Worm (Caenorhabditis elegans) whole organism, L4 larva: Measurements from ENCODE around the gene spp-27.

Experiments used
- F26F4.8 ChIP-seq: fragments of 200-800 bp; sonication (Bioruptor generic); conservative IDR thresholded peaks from 2 replicates; pipeline ENCODE4 v1.3.6; 2022; ENCODE audit warnings: missing genetic modification characterization, missing compliant biosample characterization
- F44E2.7 ChIP-seq: fragments of 200-800 bp; sonication (Bioruptor generic); IDR thresholded peaks from 2 replicates; pipeline ENCODE4 v2.1.2; 2022; ENCODE audit warnings: missing genetic modification characterization, missing compliant biosample characterization
- R02D3.7 ChIP-seq: fragments of 150-350 bp; sonication (generic microtip); optimal IDR thresholded peaks from 3 replicates; lab custom pipeline; 2014; ENCODE audit warnings: missing biosample characterization, missing genetic modification characterization
- T26A8.4 ChIP-seq: fragments of 200-800 bp; sonication (Bioruptor generic); IDR thresholded peaks from 2 replicates; pipeline ENCODE4 v1.3.6; 2022; ENCODE audit warnings: missing genetic modification characterization, missing compliant biosample characterization
- ZK546.5 ChIP-seq, 2 experiments: sonication (generic microtip); optimal IDR thresholded peaks; 2 replicates each; lab custom pipeline; 2017; ENCODE audit warnings: missing biosample characterization in 2 of 2, missing genetic modification characterization in 2 of 2
- aha-1 ChIP-seq: fragments of 150-350 bp; peaks from one replicate; lab custom pipeline; 2014; ENCODE audit warnings: missing biosample characterization, missing genetic modification characterization
- aly-2 ChIP-seq: sonication (generic microtip); optimal IDR thresholded peaks from 2 replicates; lab custom pipeline; 2018; ENCODE audit warnings: missing biosample characterization, missing genetic modification characterization
- arid-1 ChIP-seq: fragments of 200-800 bp; sonication (Bioruptor generic); conservative IDR thresholded peaks from 2 replicates; pipeline ENCODE4 v1.3.6; 2022; ENCODE audit warnings: missing genetic modification reagents, missing genetic modification characterization, missing compliant biosample characterization
- ceh-20 ChIP-seq: fragments of 200-800 bp; sonication (Bioruptor generic); IDR thresholded peaks from 2 replicates; pipeline ENCODE4 v1.3.6; 2022; ENCODE audit warnings: missing genetic modification reagents, missing genetic modification characterization, missing compliant biosample characterization
- ceh-28 ChIP-seq: fragments of 150-350 bp; optimal IDR thresholded peaks from 2 replicates; lab custom pipeline; 2014; ENCODE audit warnings: missing biosample characterization, missing genetic modification reagents, missing genetic modification characterization
- ceh-32 ChIP-seq: sonication (generic microtip); optimal IDR thresholded peaks from 2 replicates; lab custom pipeline; 2016; ENCODE audit warnings: mild to moderate bottlenecking, missing genetic modification characterization, missing compliant biosample characterization; ENCODE audit not compliant: poor library complexity
- ceh-44 ChIP-seq: fragments of 200-800 bp; sonication (Bioruptor generic); IDR thresholded peaks from 2 replicates; pipeline ENCODE4 v1.3.6; 2022; ENCODE audit warnings: missing genetic modification reagents, missing genetic modification characterization, missing compliant biosample characterization
- ces-1 ChIP-seq: fragments of 150-350 bp; sonication (generic microtip); optimal IDR thresholded peaks from 4 replicates; lab custom pipeline; 2014; ENCODE audit warnings: missing biosample characterization, missing genetic modification reagents, missing genetic modification characterization
- ctbp-1 ChIP-seq: fragments of 200-800 bp; sonication (Bioruptor generic); IDR thresholded peaks from 2 replicates; pipeline ENCODE4 v1.3.6; 2022; ENCODE audit warnings: missing genetic modification reagents, missing genetic modification characterization, missing compliant biosample characterization
- daf-19 ChIP-seq: fragments of 200-800 bp; sonication (Bioruptor generic); conservative IDR thresholded peaks from 2 replicates; pipeline ENCODE4 v1.3.6; 2022; ENCODE audit warnings: missing genetic modification characterization, missing compliant biosample characterization
- dmd-9 ChIP-seq: fragments of 200-800 bp; sonication (Bioruptor generic); IDR thresholded peaks from 2 replicates; pipeline ENCODE4 v1.3.6; 2022; ENCODE audit warnings: missing genetic modification reagents, missing genetic modification characterization, missing compliant biosample characterization
- dpl-1 ChIP-seq: fragments of 150-350 bp; optimal IDR thresholded peaks from 2 replicates; lab custom pipeline; 2014; ENCODE audit warnings: missing biosample characterization, missing genetic modification reagents, missing genetic modification characterization
- duxl-1 ChIP-seq: sonication (generic microtip); optimal IDR thresholded peaks from 2 replicates; lab custom pipeline; 2016; ENCODE audit warnings: mild to moderate bottlenecking, missing genetic modification characterization, moderate library complexity, missing compliant biosample characterization; ENCODE audit not compliant: poor library complexity
- dve-1 ChIP-seq: sonication (generic microtip); optimal IDR thresholded peaks from 2 replicates; lab custom pipeline; 2017; ENCODE audit warnings: antibody characterized with exemption, mild to moderate bottlenecking, missing genetic modification characterization, missing compliant biosample characterization; ENCODE audit not compliant: insufficient read depth
- egl-27 ChIP-seq: sonication (generic microtip); optimal IDR thresholded peaks from 3 replicates; lab custom pipeline; 2017; ENCODE audit warnings: missing biosample characterization, missing genetic modification reagents, missing genetic modification characterization
- fos-1 ChIP-seq: fragments of 150-350 bp; optimal IDR thresholded peaks from 2 replicates; lab custom pipeline; 2014; ENCODE audit warnings: missing biosample characterization, missing genetic modification characterization
- hif-1 ChIP-seq, 2 experiments: sonication (generic microtip); optimal IDR thresholded peaks; 2 replicates each; lab custom pipeline; 2016 to 2017; ENCODE audit warnings: missing compliant biosample characterization in 2 of 2, missing genetic modification characterization in 2 of 2, missing genetic modification reagents in 2 of 2, missing genotype in 2 of 2, mild to moderate bottlenecking in 1 of 2
- hlh-30 ChIP-seq: sonication (generic microtip); optimal IDR thresholded peaks from 2 replicates; lab custom pipeline; 2017; ENCODE audit warnings: antibody characterized with exemption, mild to moderate bottlenecking, missing genetic modification characterization, missing compliant biosample characterization; ENCODE audit not compliant: insufficient read depth
- lim-7 ChIP-seq: fragments of 200-800 bp; sonication (Bioruptor generic); IDR thresholded peaks from 2 replicates; pipeline ENCODE4 v1.3.6; 2022; ENCODE audit warnings: missing genetic modification characterization, missing compliant biosample characterization
- lin-1 ChIP-seq: fragments of 200-800 bp; sonication (Bioruptor generic); IDR thresholded peaks from 2 replicates; pipeline ENCODE4 v1.3.6; 2022; ENCODE audit warnings: missing genetic modification reagents, missing genetic modification characterization, missing compliant biosample characterization
- lin-29 ChIP-seq: fragments of 200-800 bp; sonication (Bioruptor generic); IDR thresholded peaks from 2 replicates; pipeline ENCODE4 v1.3.6; 2022; ENCODE audit warnings: missing genetic modification reagents, missing genetic modification characterization, missing compliant biosample characterization
- madf-5 ChIP-seq, 2 experiments: fragments of 200-800 bp; sonication (Bioruptor generic); IDR thresholded peaks; 2 replicates each; pipeline ENCODE4 v1.3.6; 2022; ENCODE audit warnings: missing compliant biosample characterization in 2 of 2, missing genetic modification characterization in 2 of 2
- madf-9 ChIP-seq: fragments of 200-800 bp; sonication (Bioruptor generic); conservative IDR thresholded peaks from 2 replicates; pipeline ENCODE4 v1.3.6; 2022; ENCODE audit warnings: missing genetic modification reagents, missing genetic modification characterization, missing compliant biosample characterization
- mxl-2 ChIP-seq: fragments of 200-800 bp; sonication (Bioruptor generic); conservative IDR thresholded peaks from 2 replicates; pipeline ENCODE4 v1.3.6; 2022; ENCODE audit warnings: missing genetic modification reagents, missing genetic modification characterization, missing compliant biosample characterization
- nhr-11 ChIP-seq: fragments of 150-350 bp; optimal IDR thresholded peaks from 2 replicates; lab custom pipeline; 2014; ENCODE audit warnings: missing biosample characterization, missing genetic modification characterization
- nhr-111 ChIP-seq: fragments of 200-800 bp; sonication (Bioruptor generic); optimal IDR thresholded peaks from 2 replicates; lab custom pipeline; 2018; ENCODE audit warnings: mild to moderate bottlenecking, missing genetic modification characterization, missing compliant biosample characterization
- nhr-25 ChIP-seq: sonication (generic microtip); optimal IDR thresholded peaks from 2 replicates; lab custom pipeline; 2017; ENCODE audit warnings: missing genetic modification characterization, mild to moderate bottlenecking, missing compliant biosample characterization, antibody characterized with exemption, moderate library complexity, borderline replicate concordance; ENCODE audit not compliant: insufficient read depth
- nhr-28 ChIP-seq: fragments of 150-350 bp; optimal IDR thresholded peaks from 2 replicates; lab custom pipeline; 2014; ENCODE audit warnings: missing biosample characterization, missing genetic modification characterization
- nhr-41 ChIP-seq: fragments of 200-800 bp; sonication (Bioruptor generic); IDR thresholded peaks from 2 replicates; pipeline ENCODE4 v1.3.6; 2022; ENCODE audit warnings: missing genetic modification reagents, missing genetic modification characterization, missing compliant biosample characterization
- nhr-6 ChIP-seq: fragments of 150-350 bp; optimal IDR thresholded peaks from 2 replicates; lab custom pipeline; 2014; ENCODE audit warnings: missing biosample characterization, missing genetic modification characterization
- nhr-76 ChIP-seq: fragments of 150-350 bp; optimal IDR thresholded peaks from 2 replicates; lab custom pipeline; 2014; ENCODE audit warnings: missing biosample characterization, missing genetic modification characterization
- nhr-77 ChIP-seq: fragments of 150-350 bp; optimal IDR thresholded peaks from 2 replicates; lab custom pipeline; 2014; ENCODE audit warnings: missing biosample characterization, missing genetic modification characterization
- skn-1 ChIP-seq: fragments of 150-350 bp; optimal IDR thresholded peaks from 2 replicates; lab custom pipeline; 2014; ENCODE audit warnings: missing biosample characterization, missing genetic modification characterization
- snpc-1.2 ChIP-seq: fragments of 200-800 bp; sonication (Bioruptor generic); IDR thresholded peaks from 2 replicates; pipeline ENCODE4 v1.3.6; 2022; ENCODE audit warnings: missing genetic modification reagents, missing genetic modification characterization, missing compliant biosample characterization
- spr-1 ChIP-seq: sonication (generic microtip); optimal IDR thresholded peaks from 2 replicates; lab custom pipeline; 2016; ENCODE audit warnings: mild to moderate bottlenecking, missing genetic modification characterization, missing compliant biosample characterization
- tag-97 ChIP-seq: fragments of 200-800 bp; sonication (Bioruptor generic); IDR thresholded peaks from 2 replicates; pipeline ENCODE4 v1.3.6; 2022; ENCODE audit warnings: missing genetic modification characterization, missing compliant biosample characterization
- unc-130 ChIP-seq: sonication (generic microtip); optimal IDR thresholded peaks from 2 replicates; lab custom pipeline; 2016; ENCODE audit warnings: missing genetic modification reagents, missing genetic modification characterization, missing compliant biosample characterization
- unc-62 ChIP-seq, 3 experiments: fragments of 150-350 bp in 1 of 3; sonication (generic microtip); optimal IDR thresholded peaks in 2 of 3; peaks in 1 of 3; 1 replicate in 1 of 3; 2 replicates in 2 of 3; lab custom pipeline; 2014 to 2017; ENCODE audit warnings: missing biosample characterization in 3 of 3, missing genetic modification characterization in 3 of 3, missing genetic modification reagents in 3 of 3, missing genotype in 1 of 3
- zfp-2 ChIP-seq: sonication (generic microtip); optimal IDR thresholded peaks from 2 replicates; lab custom pipeline; 2016; ENCODE audit warnings: mild to moderate bottlenecking, missing genetic modification characterization, missing compliant biosample characterization
- zfp-3 ChIP-seq: fragments of 200-800 bp; sonication (Bioruptor generic); conservative IDR thresholded peaks from 2 replicates; pipeline ENCODE4 v1.3.6; 2022; ENCODE audit warnings: missing genetic modification reagents, missing genetic modification characterization, missing compliant biosample characterization
- zip-2 ChIP-seq: fragments of 150-350 bp; optimal IDR thresholded peaks from 2 replicates; lab custom pipeline; 2014; ENCODE audit warnings: missing biosample characterization, missing genetic modification characterization
- ztf-11 ChIP-seq: fragments of 150-350 bp; optimal IDR thresholded peaks from 2 replicates; lab custom pipeline; 2014; ENCODE audit warnings: missing biosample characterization, missing genetic modification characterization
- ztf-7 ChIP-seq: fragments of 150-350 bp; optimal IDR thresholded peaks from 2 replicates; lab custom pipeline; 2014; ENCODE audit warnings: missing biosample characterization, missing genetic modification characterization

Gene spp-27

DNA sequence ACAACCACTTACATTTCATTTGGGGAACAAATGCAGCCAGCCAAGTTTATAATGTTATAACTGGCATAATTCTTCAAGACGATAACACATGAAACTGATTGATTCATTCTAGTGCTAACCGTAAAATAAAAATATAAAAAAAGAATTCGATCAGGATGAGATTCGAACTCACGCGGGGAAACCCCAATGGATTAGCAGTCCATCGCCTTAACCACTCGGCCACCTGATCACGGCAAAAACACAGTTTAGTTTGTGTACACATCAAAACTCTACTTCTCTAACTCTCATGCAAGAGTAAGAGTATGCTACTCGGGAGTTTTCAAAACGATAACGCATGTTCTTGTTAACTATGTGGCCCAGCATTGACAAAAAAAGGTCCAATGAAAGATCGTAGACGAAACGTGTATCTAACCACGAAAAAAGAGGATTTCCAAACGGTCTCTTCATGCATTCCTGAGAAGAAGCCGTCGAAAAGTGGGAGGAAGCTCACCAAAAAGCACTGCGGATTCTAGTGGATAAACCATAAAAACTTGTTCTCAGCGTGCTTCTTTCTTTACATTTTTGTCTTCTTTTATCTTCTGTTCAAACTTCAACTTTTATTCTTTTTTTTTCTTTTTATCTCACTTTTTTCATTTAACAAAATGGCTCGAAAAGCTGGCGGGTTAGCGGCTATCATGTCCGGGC, 5.1 kb downstream of the spp-27 start, which contains the start of gene twk-10 (continued):
- TF ChIP-seq lim-7 (GFP tag; lab: Robert Waterston, UW), result peak; percentile 86
- peak; percentile 64; the same call in 1 of the 2 replicates for TF ChIP-seq arid-1 (GFP tag; lab: Robert Waterston, UW)
- TF ChIP-seq ztf-7 (tag; lab: Kevin White, UChicago), result no peak
- no peak for TF ChIP-seq ceh-28 (tag; lab: Kevin White, UChicago)
- TF ChIP-seq ceh-20 (GFP tag; lab: Robert Waterston, UW), result no peak
- TF ChIP-seq F26F4.8 (GFP tag; lab: Robert Waterston, UW), result peak; percentile 73; the same call in 1 of the 2 replicates
- TF ChIP-seq zfp-2 (tag; lab: Kevin White, UChicago), result no peak
- 0 out of 2 replicates have a peak, but pooled peaks have one; percentile 70 for TF ChIP-seq dmd-9
- 0 out of 2 replicates have a peak, but pooled peaks have one; percentile 63 for TF ChIP-seq daf-19 (GFP tag; lab: Robert Waterston, UW)
- TF ChIP-seq unc-130 (GFP tag; lab: Kevin White, UChicago), result peak; percentile 21
- TF ChIP-seq tag-97 (GFP tag; lab: Robert Waterston, UW), result no peak
- TF ChIP-seq ceh-44, result peak; percentile 70; the same call in 1 of the 2 replicates
- peak; percentile 26 for TF ChIP-seq nhr-28 (tag; lab: Kevin White, UChicago)
- no peak for TF ChIP-seq fos-1 (tag; lab: Kevin White, UChicago)
- TF ChIP-seq hlh-30 (tag; lab: Kevin White, UChicago), result peak; percentile 15
- TF ChIP-seq ceh-32, result no peak
- no peak for TF ChIP-seq hif-1 (tag; optimal IDR thresholded peaks at IDR 0.05; lab: Kevin White, UChicago)
- TF ChIP-seq nhr-41 (GFP tag; lab: Robert Waterston, UW), result 0 out of 2 replicates have a peak, but pooled peaks have one; percentile 34
- TF ChIP-seq T26A8.4 (GFP tag; lab: Robert Waterston, UW), result peak; percentile 52; the same call in 1 of the 2 replicates
- no peak for TF ChIP-seq egl-27
- TF ChIP-seq snpc-1.2 (GFP tag; lab: Robert Waterston, UW), result no peak
- no peak for TF ChIP-seq R02D3.7 (tag; lab: Kevin White, UChicago)
- peak; percentile 21 for TF ChIP-seq duxl-1
- TF ChIP-seq nhr-76 (tag; lab: Kevin White, UChicago), result no peak
- TF ChIP-seq zfp-3, result no peak
- TF ChIP-seq nhr-77 (tag; lab: Kevin White, UChicago), result peak; percentile 30
- TF ChIP-seq nhr-6, result no peak
- peak; percentile 63 for TF ChIP-seq dve-1 (tag; lab: Kevin White, UChicago)
- TF ChIP-seq dpl-1 (GFP tag; lab: Kevin White, UChicago), result no peak
- TF ChIP-seq ZK546.5 (tag; optimal IDR thresholded peaks at IDR 0.05; lab: Kevin White, UChicago), result no peak
- TF ChIP-seq ctbp-1 (GFP tag; lab: Robert Waterston, UW), result 0 out of 2 replicates have a peak, but pooled peaks have one; percentile 27
- no peak for TF ChIP-seq aha-1 (tag; lab: Kevin White, UChicago)
- TF ChIP-seq unc-62 (GFP tag; optimal IDR thresholded peaks at IDR 0.05 in 1 of 2; lab: Kevin White, UChicago), result no peak
- TF ChIP-seq unc-62 (tag; optimal IDR thresholded peaks at IDR 0.05; lab: Kevin White, UChicago), result no peak
- TF ChIP-seq nhr-25 (tag; lab: Kevin White, UChicago), result no peak
- no peak for TF ChIP-seq skn-1 (tag; lab: Kevin White, UChicago)
- TF ChIP-seq ces-1 (GFP tag; lab: Kevin White, UChicago), result no peak
- no peak for TF ChIP-seq spr-1 (tag; lab: Kevin White, UChicago)
- TF ChIP-seq lin-1 (GFP tag; lab: Robert Waterston, UW), result 0 out of 2 replicates have a peak, but pooled peaks have one; percentile 42
- TF ChIP-seq mxl-2 (GFP tag; lab: Robert Waterston, UW), result no peak
- no peak for TF ChIP-seq lin-29 (GFP tag; lab: Robert Waterston, UW)
- TF ChIP-seq aly-2 (tag; lab: Kevin White, UChicago), result no peak
- peak; percentile 75; the same call in 1 of the 2 replicates for TF ChIP-seq madf-9 (GFP tag; lab: Robert Waterston, UW)
- TF ChIP-seq zip-2 (tag; lab: Kevin White, UChicago), result no peak
- TF ChIP-seq nhr-111 (GFP tag; lab: Kevin White, UChicago), result peak; percentile 21
- 0 out of 4 replicates have a peak, but pooled peaks of 1 of the 2 experiments have one; percentile 59 for TF ChIP-seq madf-5 (GFP tag; IDR thresholded peaks at IDR 0.05; lab: Robert Waterston, UW)
- no peak for TF ChIP-seq ztf-11
- no peak for TF ChIP-seq nhr-11 (tag; lab: Kevin White, UChicago)
- 0 out of 2 replicates have a peak, but pooled peaks have one; percentile 62 for TF ChIP-seq F44E2.7 (GFP tag; lab: Robert Waterston, UW)
